Worm (Caenorhabditis elegans): Measurements from ENCODE around the gene nlp-52.
A peak's percentile ranks its signal among the peaks of the same experiment; 100 is the strongest.

The nlp-52 gene

DNA sequence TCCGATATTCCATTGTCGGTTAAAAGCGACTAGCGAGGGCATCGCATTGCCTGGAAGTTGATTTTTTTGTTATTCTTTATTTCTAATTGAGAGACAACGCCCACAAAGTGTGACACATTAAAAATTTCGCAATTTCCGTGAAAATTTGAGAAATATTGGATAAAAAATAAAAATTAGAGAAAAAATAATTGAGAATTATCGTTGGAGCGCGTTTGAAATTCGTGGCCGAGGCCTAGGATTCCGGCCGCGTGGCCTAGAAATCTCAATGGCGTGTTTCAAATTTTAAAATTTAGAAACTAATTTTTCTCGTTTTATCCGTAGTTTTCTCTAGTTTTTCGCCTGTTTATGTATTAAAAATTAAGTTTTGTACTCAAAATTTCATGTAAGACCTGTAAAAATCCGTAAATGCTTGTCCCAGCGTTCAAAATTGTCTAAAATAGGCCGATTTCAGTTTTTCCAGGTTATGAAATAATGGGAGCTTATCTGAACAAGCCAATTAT lies 21.7 kb downstream of the nlp-52 start, which contains the start of the genes dagl-2 and ppm-1.G (continued):
- TF ChIP-seq ets-5 (GFP tag; IDR thresholded peaks at IDR 0.05) (no peak), nhr-20 (tag; optimal IDR thresholded peaks at IDR 0.05) (peak; percentile 80), nhr-71 (tag; optimal IDR thresholded peaks at IDR 0.05) (peak; percentile 90), nhr-47 (tag; optimal IDR thresholded peaks at IDR 0.05) (peak; percentile 88), lin-15B (tag; optimal IDR thresholded peaks at IDR 0.05) (peak; percentile 93), nhr-12 (tag; optimal IDR thresholded peaks at IDR 0.05) (no peak), nhr-90 (tag; optimal IDR thresholded peaks at IDR 0.05; ENCODE audit: poor library complexity) (peak; percentile 86), egl-27 (tag; optimal IDR thresholded peaks at IDR 0.05) (no peak), nhr-19 (GFP tag; conservative IDR thresholded peaks at IDR 0.05) (peak; percentile 55), zag-1 (tag; optimal IDR thresholded peaks at IDR 0.05) (no peak), ztf-11 (tag; optimal IDR thresholded peaks at IDR 0.05) (peak in 1 of 2 experiments; percentile 82), efl-3 (GFP tag; optimal IDR thresholded peaks at IDR 0.05) (no peak), snu-23 (GFP tag; optimal IDR thresholded peaks at IDR 0.05) (peak; percentile 83), dsc-1 (tag; optimal IDR thresholded peaks at IDR 0.05) (peak; percentile 81), ama-1 (optimal IDR thresholded peaks at IDR 0.05) (no peak), dpl-1 (GFP tag; optimal IDR thresholded peaks at IDR 0.05) (peak; percentile 68 to 82 (median 70)), sup-37 (GFP tag; optimal IDR thresholded peaks at IDR 0.05) (no peak), mef-2 (tag; optimal IDR thresholded peaks at IDR 0.05) (no peak), hlh-4 (tag; optimal IDR thresholded peaks at IDR 0.05) (no peak), unc-98 (GFP tag; IDR thresholded peaks at IDR 0.05) (peak; percentile 73), ces-1 (GFP tag; optimal IDR thresholded peaks at IDR 0.05) (no peak), hpl-2 (GFP tag; optimal IDR thresholded peaks at IDR 0.05) (peak; percentile 46), unc-30 (tag; optimal IDR thresholded peaks at IDR 0.05) (no peak), nhr-85 (tag) (peak; percentile 92), efl-1 (optimal IDR thresholded peaks at IDR 0.05) (peak; percentile 72 to 73), efl-1 (GFP tag; optimal IDR thresholded peaks at IDR 0.05 in 1 of 2) (peak; percentile 81 to 96), vab-15 (tag; optimal IDR thresholded peaks at IDR 0.05) (peak; percentile 73), zip-4 (GFP tag; optimal IDR thresholded peaks at IDR 0.05) (peak; percentile 90), Y116A8C.19 (tag; optimal IDR thresholded peaks at IDR 0.05; ENCODE audit: borderline replicate concordance) (peak; percentile 5), sox-4 (tag; optimal IDR thresholded peaks at IDR 0.05) (peak; percentile 62), unc-62 (GFP tag; optimal IDR thresholded peaks at IDR 0.05) (no peak), lsy-2 (tag; optimal IDR thresholded peaks at IDR 0.05) (peak; percentile 85 to 92), fos-1 (tag; optimal IDR thresholded peaks at IDR 0.05) (no peak), lir-3 (tag; optimal IDR thresholded peaks at IDR 0.05; ENCODE audit: poor library complexity) (peak; percentile 90), grh-1 (GFP tag; IDR thresholded peaks at IDR 0.05) (no peak), ceh-63 (GFP tag; optimal IDR thresholded peaks at IDR 0.05) (no peak), ceh-82 (tag; optimal IDR thresholded peaks at IDR 0.05) (peak; percentile 72 to 87 (median 77)), blmp-1 (tag; optimal IDR thresholded peaks at IDR 0.05) (peak; percentile 66), C34B4.2 (tag; optimal IDR thresholded peaks at IDR 0.05) (no peak), lin-14 (GFP tag; optimal IDR thresholded peaks at IDR 0.05) (peak; percentile 89), pqm-1 (tag; optimal IDR thresholded peaks at IDR 0.05) (no peak), ztf-4 (tag; optimal IDR thresholded peaks at IDR 0.05) (no peak), C16A3.4 (tag; optimal IDR thresholded peaks at IDR 0.05) (peak; percentile 73), nhr-28 (tag; optimal IDR thresholded peaks at IDR 0.05) (no peak), skn-1 (tag; optimal IDR thresholded peaks at IDR 0.05) (peak; percentile 85), swsn-7 (tag; optimal IDR thresholded peaks at IDR 0.05) (peak; percentile 78), pax-3 (tag; optimal IDR thresholded peaks at IDR 0.05) (peak; percentile 81), rnt-1 (tag; optimal IDR thresholded peaks at IDR 0.05) (peak; percentile 93), jun-1 (tag; optimal IDR thresholded peaks at IDR 0.05) (peak; percentile 52), sptf-1 (tag; optimal IDR thresholded peaks at IDR 0.05) (no peak), pag-3 (tag; optimal IDR thresholded peaks at IDR 0.05; ENCODE audit: borderline replicate concordance, insufficient read depth) (no peak), tlp-1 (tag; optimal IDR thresholded peaks at IDR 0.05) (no peak), fkh-4 (tag; optimal IDR thresholded peaks at IDR 0.05; ENCODE audit: borderline replicate concordance) (peak; percentile 75)
